Fruit fly (Drosophila melanogaster) whole organism: ENCODE data around the gene CG15145.
A peak's percentile ranks its signal among the peaks of the same experiment; 100 is the strongest.

Experiments
- CG8478 ChIP-seq: fragments of >200 bp; optimal IDR thresholded peaks from 2 replicates; lab custom pipeline; 2018; ENCODE audit warnings: inconsistent platforms
- Dll ChIP-seq: fragments of >200 bp; optimal IDR thresholded peaks from 2 replicates; lab custom pipeline; 2017
- EcR ChIP-seq, 2 experiments: fragments of >200 bp; optimal IDR thresholded peaks; 2 replicates each; lab custom pipeline; 2017; ENCODE audit warnings: missing biosample characterization in 2 of 2, missing genetic modification characterization in 2 of 2, missing genetic modification reagents in 2 of 2
- pan ChIP-seq: fragments of >200 bp; optimal IDR thresholded peaks from 2 replicates; lab custom pipeline; 2017
- psq ChIP-seq: fragments of >200 bp; optimal IDR thresholded peaks from 2 replicates; lab custom pipeline; 2017
- usp ChIP-seq: fragments of >200 bp; optimal IDR thresholded peaks from 2 replicates; lab custom pipeline; 2017; ENCODE audit warnings: missing biosample characterization, missing genetic modification characterization, mixed read lengths

CG15145 gene

dm6 chr2L:17541106-17541505, 9.1 kb upstream of the CG15145 start:
- TF ChIP-seq EcR (GFP tag; optimal IDR thresholded peaks at IDR 0.05; lab: Kevin White, UChicago): no peak
- TF ChIP-seq pan (lab: Kevin White, UChicago): no peak
- no peak for TF ChIP-seq CG8478 (lab: Kevin White, UChicago)
- no peak for TF ChIP-seq usp (GFP tag; lab: Kevin White, UChicago)
- TF ChIP-seq psq: no peak
- TF ChIP-seq Dll (lab: Kevin White, UChicago): no peak

- no peak for TF ChIP-seq pan (lab: Kevin White, UChicago)
- TF ChIP-seq psq: no peak
- no peak for TF ChIP-seq Dll (lab: Kevin White, UChicago)
- no peak for TF ChIP-seq EcR (GFP tag; optimal IDR thresholded peaks at IDR 0.05; lab: Kevin White, UChicago)
- no peak for TF ChIP-seq usp (GFP tag; lab: Kevin White, UChicago)
- TF ChIP-seq CG8478 (lab: Kevin White, UChicago): no peak
Observed at dm6 chr2L:17533794-17534193, 1.8 kb upstream of the CG15145 start.

- no peak for TF ChIP-seq pan (lab: Kevin White, UChicago)
- no peak for TF ChIP-seq CG8478 (lab: Kevin White, UChicago)
- TF ChIP-seq psq: no peak
- TF ChIP-seq usp (GFP tag; lab: Kevin White, UChicago): no peak
- no peak for TF ChIP-seq Dll (lab: Kevin White, UChicago)
- TF ChIP-seq EcR (GFP tag; optimal IDR thresholded peaks at IDR 0.05; lab: Kevin White, UChicago): no peak
Observed at dm6 chr2L:17529022-17529421, 3.0 kb downstream of the CG15145 start, which contains the start of gene CG15144. TSS of gene CG15144 (minus strand) at chr2L:17529122.

dm6 chr2L:17524449-17524848, 7.6 kb downstream of the CG15145 start, which contains the start of gene CG15143:
TSS of gene CG15143 (minus strand) at chr2L:17524549.
- TF ChIP-seq Dll (lab: Kevin White, UChicago) (no peak), pan (lab: Kevin White, UChicago) (no peak), CG8478 (lab: Kevin White, UChicago) (no peak), psq (no peak), usp (GFP tag; lab: Kevin White, UChicago) (no peak), EcR (GFP tag; optimal IDR thresholded peaks at IDR 0.05; lab: Kevin White, UChicago) (no peak)

DNA sequence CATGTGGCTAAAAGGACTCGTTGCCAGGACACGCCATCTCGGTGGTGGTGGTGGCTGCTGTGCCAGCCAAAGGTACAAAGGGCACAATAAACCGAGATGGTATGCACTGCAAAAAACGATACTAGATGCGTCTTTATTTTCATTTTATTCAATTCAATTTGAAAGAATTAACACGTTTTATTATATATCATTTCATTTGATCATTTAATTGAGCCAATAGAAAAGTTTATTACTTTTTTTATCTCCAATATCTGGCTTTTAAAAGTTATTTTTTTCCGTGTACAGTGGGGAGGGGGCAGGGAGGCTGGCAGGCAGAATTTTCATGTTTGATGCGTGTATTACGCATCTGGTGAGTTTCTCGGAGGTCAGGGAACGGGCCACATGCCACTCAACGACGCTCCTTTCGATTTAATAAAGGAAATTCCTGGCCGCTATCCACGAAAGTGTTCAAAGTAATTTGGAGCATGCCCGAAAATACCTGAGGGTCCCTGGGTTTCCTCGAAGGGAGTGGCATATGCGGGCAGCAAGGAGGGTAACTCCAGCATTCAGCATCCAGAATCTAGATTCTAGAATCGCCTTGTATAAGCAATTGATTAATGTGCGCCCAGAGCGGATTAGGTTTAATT, 17.8 kb downstream of the CG15145 start:
- TF ChIP-seq usp (GFP tag; lab: Kevin White, UChicago): no peak
- TF ChIP-seq pan (lab: Kevin White, UChicago): no peak
- TF ChIP-seq CG8478 (lab: Kevin White, UChicago): no peak
- TF ChIP-seq psq: no peak
- TF ChIP-seq Dll (lab: Kevin White, UChicago): no peak
- TF ChIP-seq EcR (GFP tag; optimal IDR thresholded peaks at IDR 0.05; lab: Kevin White, UChicago): no peak

DNA sequence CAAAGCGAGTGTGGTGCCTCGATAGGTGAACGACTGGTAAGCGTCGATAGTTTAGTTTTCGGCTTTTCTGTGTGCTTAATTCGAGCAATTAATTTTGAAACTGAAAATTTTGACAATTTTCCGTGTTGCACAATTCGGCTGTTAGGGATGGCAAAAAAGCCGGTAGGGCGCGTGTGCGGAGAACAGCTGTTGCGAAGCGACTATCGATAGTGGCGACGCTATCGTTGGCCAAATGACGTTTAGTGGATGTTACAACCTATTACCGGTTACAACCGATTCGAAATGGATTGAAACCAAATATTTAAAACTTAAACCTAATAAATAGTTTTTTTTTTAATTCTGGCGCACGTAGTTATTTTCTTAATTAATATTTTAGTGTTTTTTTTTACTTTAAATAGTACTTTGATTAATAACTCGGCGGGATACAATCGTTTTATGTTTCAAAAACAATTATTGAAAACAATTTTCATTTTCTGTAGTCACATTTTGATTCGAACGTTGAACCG, 31.0 kb downstream of the CG15145 start, which contains the start of the genes mEFTs and Dhc36C:
Gene mEFTs (minus strand): TSS at position 161 of the 506 bp plus-strand sequence.
Gene Dhc36C (plus strand): TSS at position 456 of the 506 bp plus-strand sequence.
- TF ChIP-seq usp (GFP tag; lab: Kevin White, UChicago) (no peak), psq (no peak), EcR (GFP tag; optimal IDR thresholded peaks at IDR 0.05; lab: Kevin White, UChicago) (no peak)

DNA sequence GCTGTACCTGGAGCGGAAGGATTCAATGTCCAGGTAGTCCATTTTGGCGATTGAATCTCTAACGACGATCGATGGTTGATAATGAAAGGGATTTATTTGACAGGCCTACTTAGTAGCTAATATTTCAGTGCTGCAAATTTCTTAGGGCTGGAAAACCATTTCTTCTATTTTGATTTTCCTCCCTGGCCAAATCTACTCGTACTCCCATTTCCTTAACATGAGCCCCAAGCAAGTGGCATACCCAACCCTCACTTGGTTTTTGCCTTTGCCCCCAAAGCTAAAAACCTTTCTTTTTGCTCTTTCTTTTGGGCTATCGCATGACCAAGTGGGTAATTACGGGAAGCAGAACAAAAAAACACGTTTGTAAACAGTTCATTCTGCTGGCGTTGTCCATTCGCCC, 33.3 kb downstream of the CG15145 start, which contains the start of gene CG15142:
Gene CG15142 (minus strand): TSS at position 101 of the 400 bp plus-strand sequence.
- TF ChIP-seq psq (no peak), CG8478 (lab: Kevin White, UChicago) (no peak), usp (GFP tag; lab: Kevin White, UChicago) (no peak)

DNA sequence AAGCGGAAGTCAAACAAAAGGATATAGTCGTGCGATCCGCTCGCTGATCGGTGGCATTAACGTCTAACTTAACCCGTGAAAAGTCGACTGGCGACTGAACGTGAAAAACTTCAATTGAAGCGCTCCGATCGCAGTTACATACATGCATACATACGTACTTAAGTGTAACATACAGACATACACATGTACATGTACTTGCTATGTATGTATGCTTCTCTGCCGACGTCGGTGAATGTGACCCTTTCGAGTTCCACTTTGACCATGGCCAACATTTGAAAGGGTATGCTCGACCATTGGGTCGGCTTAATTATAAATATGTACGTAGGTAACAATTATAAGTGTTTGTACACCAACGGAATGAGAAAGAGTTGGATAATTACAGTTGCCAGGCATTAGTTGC, 34.9 kb downstream of the CG15145 start, which contains the start of gene qua:
Gene qua (minus strand): TSS at position 101 of the 400 bp plus-strand sequence.
- TF ChIP-seq usp (GFP tag; lab: Kevin White, UChicago) (no peak), CG8478 (lab: Kevin White, UChicago) (no peak), psq (no peak), EcR (GFP tag; optimal IDR thresholded peaks at IDR 0.05; lab: Kevin White, UChicago) (no peak), pan (lab: Kevin White, UChicago) (peak; percentile 47)

DNA sequence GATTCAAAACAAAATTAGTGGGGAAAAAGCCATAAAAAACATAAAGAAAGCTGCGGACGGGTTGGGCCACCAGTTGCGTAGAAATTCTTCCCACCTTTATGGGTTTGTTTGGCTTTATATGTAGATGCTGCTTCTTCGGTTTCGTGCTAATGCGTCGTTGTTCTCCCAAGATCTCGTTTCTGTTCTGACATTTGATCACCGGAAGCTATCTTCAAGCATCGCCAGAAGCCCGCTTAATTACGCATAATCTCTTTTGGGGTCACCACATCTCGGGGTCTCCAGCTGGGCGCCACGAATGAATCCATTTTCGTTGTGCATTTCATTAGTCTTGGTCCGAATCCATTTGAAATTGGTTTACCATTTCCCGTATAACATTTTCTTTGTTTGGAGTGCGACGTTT, 36.3 kb downstream of the CG15145 start:
- TF ChIP-seq psq (no peak), EcR (GFP tag; optimal IDR thresholded peaks at IDR 0.05; lab: Kevin White, UChicago) (no peak), Dll (lab: Kevin White, UChicago) (no peak), pan (lab: Kevin White, UChicago) (no peak), usp (GFP tag; lab: Kevin White, UChicago) (no peak), CG8478 (lab: Kevin White, UChicago) (no peak)

dm6 chr2L:17492680-17493079, 39.4 kb downstream of the CG15145 start:
- TF ChIP-seq Dll (lab: Kevin White, UChicago) (no peak), CG8478 (lab: Kevin White, UChicago) (no peak), EcR (GFP tag; optimal IDR thresholded peaks at IDR 0.05; lab: Kevin White, UChicago) (no peak), psq (no peak), usp (GFP tag; lab: Kevin White, UChicago) (no peak), pan (lab: Kevin White, UChicago) (no peak)

dm6 chr2L:17486264-17486663, 45.8 kb downstream of the CG15145 start, which contains the start of gene CG43220:
TSS of gene CG43220 (plus strand) at chr2L:17486564.
- TF ChIP-seq psq (no peak), Dll (lab: Kevin White, UChicago) (no peak), pan (lab: Kevin White, UChicago) (no peak), CG8478 (lab: Kevin White, UChicago) (no peak), EcR (GFP tag; optimal IDR thresholded peaks at IDR 0.05; lab: Kevin White, UChicago) (no peak), usp (GFP tag; lab: Kevin White, UChicago) (no peak)

DNA sequence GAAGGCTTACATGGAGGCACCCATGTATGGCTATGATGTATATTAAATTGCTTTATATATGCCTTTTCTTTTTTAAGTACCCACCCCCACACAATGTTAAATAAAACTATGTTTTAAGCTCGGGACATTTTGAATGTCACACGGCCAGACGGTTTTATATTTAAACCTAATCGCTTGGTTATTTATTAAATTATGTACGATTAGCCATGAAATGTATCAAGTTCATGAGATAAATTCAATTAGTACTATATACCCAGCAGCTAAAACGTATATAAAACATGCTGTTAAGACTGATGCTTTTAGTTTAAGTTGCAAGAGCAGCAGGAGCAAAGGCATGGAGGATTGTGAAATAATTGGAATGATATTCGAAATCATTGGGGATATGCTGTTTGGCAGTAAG, 46.6 kb downstream of the CG15145 start, which contains the start of the genes CG43221 and CG43645:
Gene CG43221 (plus strand): TSS at position 301 of the 400 bp plus-strand sequence.
Gene CG43645 (plus strand): TSS at position 301 of the 400 bp plus-strand sequence.
- TF ChIP-seq CG8478 (lab: Kevin White, UChicago): no peak
- no peak for TF ChIP-seq psq
- no peak for TF ChIP-seq pan (lab: Kevin White, UChicago)
- TF ChIP-seq usp (GFP tag; lab: Kevin White, UChicago): no peak
- no peak for TF ChIP-seq EcR (GFP tag; optimal IDR thresholded peaks at IDR 0.05; lab: Kevin White, UChicago)
- no peak for TF ChIP-seq Dll (lab: Kevin White, UChicago)
